Fruit fly (Drosophila melanogaster): Measurements from ENCODE around the gene Syp.

The Syp gene

DNA sequence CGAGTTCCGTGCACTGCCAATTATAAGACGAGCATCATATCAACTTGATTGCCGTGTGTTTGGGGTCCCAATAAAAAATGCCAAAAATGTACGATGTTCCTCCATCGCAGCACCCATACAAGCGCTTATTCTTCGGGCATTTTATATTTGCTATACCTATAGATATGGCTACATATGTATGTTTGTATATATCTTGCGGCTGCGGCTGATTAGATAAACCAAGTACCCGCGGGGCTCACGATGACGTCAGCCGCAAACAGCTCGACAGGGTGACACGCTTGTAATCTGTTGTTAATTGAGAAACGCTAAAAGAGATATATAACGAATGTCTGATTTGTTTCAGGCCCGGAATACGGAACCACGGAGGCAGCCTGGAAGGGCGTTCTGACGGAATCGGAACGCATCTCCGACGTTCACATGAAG is 80.7 kb downstream of the Syp start:
- TF ChIP-seq noc (tag; optimal IDR thresholded peaks at IDR 0.05): peak; percentile 32

DNA sequence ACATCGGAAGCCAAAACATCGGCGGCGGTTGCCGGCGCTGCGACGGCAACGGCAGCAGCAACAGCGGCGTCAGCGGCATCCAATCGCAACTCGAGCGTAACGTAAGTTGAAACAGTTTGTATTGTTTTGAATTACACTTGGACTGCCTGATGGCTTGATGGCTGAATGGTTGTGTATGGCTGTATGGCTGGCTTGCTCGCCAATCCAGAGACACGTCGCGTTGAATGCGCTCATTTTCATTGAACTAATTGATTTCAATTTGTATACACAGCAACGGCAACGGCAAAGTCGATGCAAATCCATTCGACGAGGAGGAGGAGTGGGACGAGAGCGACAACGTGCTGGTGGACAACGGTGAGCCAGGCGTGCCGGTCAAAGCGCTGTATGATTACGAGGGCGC is 82.3 kb downstream of the Syp start:
- no peak for TF ChIP-seq noc (tag; optimal IDR thresholded peaks at IDR 0.05)

dm6 chr3R:20841840-20842239 is 85.3 kb downstream of the Syp start, which contains the start of gene CG15695:
TSS of gene CG15695 (plus strand) at chr3R:20842140.
- TF ChIP-seq noc (tag; optimal IDR thresholded peaks at IDR 0.05): no peak

DNA sequence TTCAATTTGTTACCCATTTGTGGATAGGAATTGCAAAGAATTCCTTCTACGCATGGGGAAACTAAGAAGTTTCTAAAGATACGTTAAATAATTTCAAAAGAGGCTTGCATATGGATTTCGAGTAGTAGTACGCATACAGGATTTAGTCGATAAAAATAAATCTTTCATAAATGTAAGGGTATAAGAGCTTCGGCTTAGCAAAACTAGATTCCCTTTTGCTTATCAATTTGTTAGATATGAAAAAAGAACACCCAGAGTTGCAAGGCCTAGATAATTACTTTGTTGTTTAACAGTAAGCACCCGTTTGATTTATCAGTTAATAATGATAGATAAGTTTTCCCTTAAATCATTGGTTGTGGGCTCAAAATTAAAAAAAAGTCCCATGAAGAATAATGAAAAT is 89.0 kb downstream of the Syp start:
- no peak for TF ChIP-seq noc (tag; optimal IDR thresholded peaks at IDR 0.05)

- TF ChIP-seq noc (tag; optimal IDR thresholded peaks at IDR 0.05): no peak
These were observed 89.8 kb downstream of the Syp start for dm6 chr3R:20846316-20846715.

dm6 chr3R:20846768-20847167 is 90.2 kb downstream of the Syp start, which contains the start of gene CG15696:
TSS of gene CG15696 (plus strand) at chr3R:20847068.
- no peak for TF ChIP-seq noc (tag; optimal IDR thresholded peaks at IDR 0.05)

DNA sequence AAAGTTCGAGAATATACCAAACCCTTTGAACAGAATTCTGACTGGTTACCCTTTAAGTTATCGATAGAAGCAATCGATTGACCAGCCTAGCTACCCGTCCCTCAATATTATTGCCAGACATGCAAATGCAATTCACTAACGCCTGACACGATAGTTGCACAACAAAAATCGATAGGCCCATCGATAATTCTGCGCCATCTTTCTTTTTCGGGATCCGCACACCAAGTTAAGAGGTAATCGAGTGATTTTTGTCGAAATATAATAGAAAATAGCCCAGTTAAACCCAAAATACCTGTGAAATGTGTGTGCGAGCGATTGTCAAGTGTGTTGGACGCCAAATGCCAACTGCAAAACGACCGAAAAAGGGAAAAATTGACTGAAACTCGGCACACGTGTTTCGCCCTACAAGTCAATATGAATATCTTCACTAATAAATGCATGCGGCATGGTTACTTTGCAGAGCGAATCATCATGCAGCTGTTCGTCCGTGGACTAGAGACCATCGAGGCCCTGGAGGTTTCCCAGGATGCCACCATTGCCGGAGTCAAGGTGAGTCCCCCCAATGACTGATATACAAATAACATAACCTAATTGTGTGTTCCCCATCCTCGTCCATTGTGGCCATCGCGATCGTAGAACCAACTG is 94.0 kb downstream of the Syp start, which contains the start of gene RpS30:
TSS of gene RpS30 (plus strand) at position 122 of the 645 bp plus-strand sequence.
- TF ChIP-seq noc (tag; optimal IDR thresholded peaks at IDR 0.05): peak; percentile 18

DNA sequence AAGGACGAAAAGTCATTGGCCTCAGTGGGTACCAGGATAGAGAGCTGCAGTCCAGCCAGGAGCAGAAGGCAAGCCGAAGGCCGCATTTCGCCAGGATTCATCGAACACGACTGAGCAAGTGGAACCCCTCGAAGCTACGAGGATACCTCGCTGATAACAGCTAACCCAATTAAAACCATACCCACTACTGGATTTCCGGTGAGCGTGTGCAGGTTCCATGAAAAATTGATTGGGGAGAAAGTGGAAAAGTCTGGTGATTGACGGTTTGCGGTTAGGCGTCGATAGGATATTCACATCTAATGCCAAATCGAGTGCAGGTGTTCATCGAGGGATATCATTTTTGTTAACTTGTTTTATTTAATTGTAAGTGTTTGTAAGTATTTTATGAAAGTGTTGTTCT is 103.3 kb downstream of the Syp start, which contains the start of gene Ir93a:
TSS of gene Ir93a (minus strand) at position 101 of the 400 bp plus-strand sequence.
- TF ChIP-seq noc (tag; optimal IDR thresholded peaks at IDR 0.05): no peak

All from whole organism, larva.